Fruit fly (Drosophila melanogaster) whole organism, prepupa: ENCODE measurements around the gene ct.

Source experiments
- Blimp-1 ChIP-seq: fragments of 200-800 bp; sonication (Bioruptor generic); optimal IDR thresholded peaks from 3 replicates; lab custom pipeline; 2017; ENCODE audit warnings: missing biosample characterization, missing genetic modification characterization, mild to moderate bottlenecking, moderate library complexity, missing genetic modification reagents
- CG10631 ChIP-seq: fragments of 200-800 bp; sonication (Bioruptor generic); optimal IDR thresholded peaks from 2 replicates; lab custom pipeline; 2016; ENCODE audit warnings: missing biosample characterization, missing genetic modification characterization
- CG10669 ChIP-seq: fragments of 200-800 bp; sonication (Bioruptor generic); optimal IDR thresholded peaks from 3 replicates; lab custom pipeline; 2018; ENCODE audit warnings: missing biosample characterization, mild to moderate bottlenecking, missing genetic modification characterization, moderate library complexity
- CG11762 ChIP-seq: fragments of 200-800 bp; sonication (Bioruptor generic); optimal IDR thresholded peaks from 3 replicates; lab custom pipeline; 2016; ENCODE audit warnings: missing biosample characterization, missing genetic modification characterization; ENCODE audit not compliant: insufficient read depth
- CG11902 ChIP-seq: fragments of 200-800 bp; sonication (Bioruptor generic); optimal IDR thresholded peaks from 3 replicates; lab custom pipeline; 2016; ENCODE audit warnings: missing biosample characterization, missing genetic modification characterization
- CG15336 ChIP-seq: fragments of 200-800 bp; sonication (Bioruptor generic); IDR thresholded peaks from 2 replicates; pipeline ENCODE4 v1.3.6; 2022; ENCODE audit warnings: missing biosample characterization, missing genetic modification characterization
- CG1621 ChIP-seq: fragments of 200-800 bp; sonication (Bioruptor generic); optimal IDR thresholded peaks from 3 replicates; lab custom pipeline; 2018; ENCODE audit warnings: missing biosample characterization, mild to moderate bottlenecking, missing genetic modification characterization
- CG16779 ChIP-seq: fragments of 200-800 bp; sonication (Bioruptor generic); optimal IDR thresholded peaks from 3 replicates; lab custom pipeline; 2017; ENCODE audit warnings: missing biosample characterization, mild to moderate bottlenecking, missing genetic modification characterization
- CG31627 ChIP-seq: fragments of 200-800 bp; sonication (Bioruptor generic); optimal IDR thresholded peaks from 3 replicates; lab custom pipeline; 2016; ENCODE audit warnings: missing biosample characterization, missing genetic modification characterization
- CG32006 ChIP-seq: fragments of 200-800 bp; sonication (Bioruptor generic); optimal IDR thresholded peaks from 3 replicates; lab custom pipeline; 2017; ENCODE audit warnings: missing biosample characterization, mild to moderate bottlenecking, missing genetic modification characterization
- CG34406 ChIP-seq: fragments of 200-800 bp; sonication (Bioruptor generic); optimal IDR thresholded peaks from 3 replicates; lab custom pipeline; 2016; ENCODE audit warnings: missing biosample characterization, missing genetic modification characterization
- CG3919 ChIP-seq: fragments of 200-800 bp; sonication (Bioruptor generic); optimal IDR thresholded peaks from 3 replicates; lab custom pipeline; 2016; ENCODE audit warnings: missing biosample characterization, missing genetic modification characterization
- CG6163 ChIP-seq: fragments of 200-800 bp; sonication (Bioruptor generic); IDR thresholded peaks from 3 replicates; pipeline ENCODE4 v1.3.6; 2022; ENCODE audit warnings: missing biosample characterization, missing genetic modification characterization
- CG6276 ChIP-seq: fragments of 200-800 bp; sonication (Bioruptor generic); optimal IDR thresholded peaks from 2 replicates; lab custom pipeline; 2017; ENCODE audit warnings: missing biosample characterization, mild to moderate bottlenecking, missing genetic modification characterization
- CG6792 ChIP-seq: fragments of 200-800 bp; sonication (Bioruptor generic); optimal IDR thresholded peaks from 3 replicates; lab custom pipeline; 2016; ENCODE audit warnings: missing biosample characterization, missing genetic modification characterization
- CG6808 ChIP-seq: fragments of 200-800 bp; sonication (Bioruptor generic); optimal IDR thresholded peaks from 3 replicates; lab custom pipeline; 2017; ENCODE audit warnings: missing biosample characterization, missing genetic modification characterization, mild to moderate bottlenecking, moderate library complexity, missing genetic modification reagents
- CG6854 ChIP-seq: fragments of 200-800 bp; sonication (Bioruptor generic); optimal IDR thresholded peaks from 2 replicates; lab custom pipeline; 2017; ENCODE audit warnings: missing biosample characterization, mild to moderate bottlenecking, missing genetic modification characterization
- CG8119 ChIP-seq: fragments of 200-800 bp; sonication (Bioruptor generic); IDR thresholded peaks from 3 replicates; pipeline ENCODE4 v1.3.6; 2022; ENCODE audit warnings: missing biosample characterization, missing genetic modification characterization
- CG9139 ChIP-seq: fragments of 200-800 bp; sonication (Bioruptor generic); optimal IDR thresholded peaks from 3 replicates; lab custom pipeline; 2017; ENCODE audit warnings: missing biosample characterization, mild to moderate bottlenecking, missing genetic modification characterization
- Eip75B ChIP-seq: fragments of 200-800 bp; sonication (Bioruptor generic); optimal IDR thresholded peaks from 3 replicates; lab custom pipeline; 2016; ENCODE audit warnings: missing biosample characterization, missing genetic modification characterization
- Eip78C ChIP-seq: fragments of 200-800 bp; sonication (Bioruptor generic); peaks from one replicate; lab custom pipeline; 2016; ENCODE audit warnings: missing biosample characterization, missing genetic modification characterization
- Ets96B ChIP-seq: fragments of 200-800 bp; optimal IDR thresholded peaks from 2 replicates; lab custom pipeline; 2019; ENCODE audit warnings: missing biosample characterization, mild to moderate bottlenecking, missing genetic modification characterization, moderate library complexity
- Gug ChIP-seq: fragments of 200-800 bp; sonication (Bioruptor generic); IDR thresholded peaks from 2 replicates; pipeline ENCODE4 v1.3.6; 2022; ENCODE audit warnings: missing biosample characterization, missing genetic modification characterization
- Hr38 ChIP-seq: sonication (Bioruptor generic); optimal IDR thresholded peaks from 2 replicates; lab custom pipeline; 2016; ENCODE audit warnings: missing biosample characterization, missing genetic modification characterization
- Hr39 ChIP-seq: fragments of 200-800 bp; sonication (Bioruptor generic); optimal IDR thresholded peaks from 2 replicates; lab custom pipeline; 2016; ENCODE audit warnings: missing biosample characterization, missing genetic modification characterization
- Hr4 ChIP-seq: fragments of 200-800 bp; sonication (Bioruptor generic); optimal IDR thresholded peaks from 3 replicates; lab custom pipeline; 2016; ENCODE audit warnings: missing biosample characterization, missing genetic modification characterization
- Lpt ChIP-seq: fragments of 200-800 bp; sonication (Bioruptor generic); optimal IDR thresholded peaks from 3 replicates; lab custom pipeline; 2016; ENCODE audit warnings: missing biosample characterization, missing genetic modification characterization
- Met ChIP-seq: fragments of 200-800 bp; sonication (Bioruptor generic); optimal IDR thresholded peaks from 3 replicates; lab custom pipeline; 2016; ENCODE audit warnings: missing biosample characterization, missing genetic modification characterization
- Sox14 ChIP-seq: fragments of 200-800 bp; sonication (Bioruptor generic); optimal IDR thresholded peaks from 3 replicates; lab custom pipeline; 2016; ENCODE audit warnings: missing biosample characterization, missing genetic modification characterization
- acj6 ChIP-seq: fragments of 200-800 bp; sonication (Bioruptor generic); optimal IDR thresholded peaks from 3 replicates; lab custom pipeline; 2016; ENCODE audit warnings: missing biosample characterization, missing genetic modification characterization
- dac ChIP-seq: fragments of 200-800 bp; sonication (Bioruptor generic); optimal IDR thresholded peaks from 2 replicates; lab custom pipeline; 2017; ENCODE audit warnings: missing biosample characterization, mild to moderate bottlenecking, missing genetic modification characterization
- dsx ChIP-seq: fragments of 200-800 bp; optimal IDR thresholded peaks from 3 replicates; lab custom pipeline; 2019; ENCODE audit warnings: missing biosample characterization, mild to moderate bottlenecking, missing genetic modification characterization, moderate library complexity; ENCODE audit not compliant: poor library complexity, severe bottlenecking
- eg ChIP-seq: fragments of 200-800 bp; sonication (Bioruptor generic); IDR thresholded peaks from 3 replicates; pipeline ENCODE4 v1.3.6; 2022; ENCODE audit warnings: missing biosample characterization, missing genetic modification characterization
- esn ChIP-seq: fragments of 200-800 bp; sonication (Bioruptor generic); optimal IDR thresholded peaks from 2 replicates; lab custom pipeline; 2016; ENCODE audit warnings: missing biosample characterization, mild to moderate bottlenecking, missing genetic modification characterization, moderate library complexity
- fd85E ChIP-seq: fragments of 200-800 bp; sonication (Bioruptor generic); optimal IDR thresholded peaks from 3 replicates; lab custom pipeline; 2016; ENCODE audit warnings: missing biosample characterization, missing genetic modification characterization
- fkh ChIP-seq: fragments of 200-800 bp; sonication (Bioruptor generic); optimal IDR thresholded peaks from 3 replicates; lab custom pipeline; 2017; ENCODE audit warnings: missing biosample characterization, mild to moderate bottlenecking, missing genetic modification characterization, moderate library complexity
- pdm3 ChIP-seq: fragments of 200-800 bp; sonication (Bioruptor generic); optimal IDR thresholded peaks from 3 replicates; lab custom pipeline; 2016; ENCODE audit warnings: missing biosample characterization, missing genetic modification characterization
- ss ChIP-seq, 2 experiments: fragments of 200-800 bp; sonication (Bioruptor generic); optimal IDR thresholded peaks; 2 replicates in 1 of 2; 3 replicates in 1 of 2; lab custom pipeline; 2017 to 2018; ENCODE audit warnings: mild to moderate bottlenecking in 2 of 2, missing biosample characterization in 2 of 2, missing genetic modification characterization in 2 of 2, moderate library complexity in 1 of 2
- svp ChIP-seq: fragments of 200-800 bp; sonication (Bioruptor generic); peaks from one replicate; lab custom pipeline; 2016; ENCODE audit warnings: missing biosample characterization, missing genetic modification characterization
- topi ChIP-seq: fragments of 200-800 bp; sonication (Bioruptor generic); optimal IDR thresholded peaks from 3 replicates; lab custom pipeline; 2016; ENCODE audit warnings: missing biosample characterization, missing genetic modification characterization
- vri ChIP-seq: fragments of 200-800 bp; sonication (Bioruptor generic); optimal IDR thresholded peaks from 3 replicates; lab custom pipeline; 2016; ENCODE audit warnings: missing biosample characterization, mild to moderate bottlenecking, missing genetic modification characterization

The ct gene

dm6 chrX:7701282-7702078 lies 93.3 kb downstream of the ct start (continued):
- no peak for TF ChIP-seq vri (GFP tag; lab: Kevin White, UChicago)
- TF ChIP-seq Hr39 (GFP tag; lab: Kevin White, UChicago): no peak
- TF ChIP-seq CG34406 (GFP tag; lab: Kevin White, UChicago): no peak
- no peak for TF ChIP-seq CG6792 (GFP tag; lab: Kevin White, UChicago)
- no peak for TF ChIP-seq topi
- no peak for TF ChIP-seq CG10631
- TF ChIP-seq CG6854 (GFP tag; lab: Kevin White, UChicago): no peak
- TF ChIP-seq Gug (GFP tag; lab: Robert Waterston, UW): no peak
- TF ChIP-seq fd85E (GFP tag; lab: Kevin White, UChicago): no peak
- peak; percentile 72 for TF ChIP-seq CG6276 (GFP tag; lab: Kevin White, UChicago)
- no peak for TF ChIP-seq CG10669 (GFP tag; lab: Kevin White, UChicago)
- no peak for TF ChIP-seq acj6 (GFP tag; lab: Kevin White, UChicago)
- no peak for TF ChIP-seq CG11902 (GFP tag; lab: Kevin White, UChicago)
- TF ChIP-seq CG3919 (GFP tag; lab: Kevin White, UChicago): no peak
- no peak for TF ChIP-seq CG16779 (tag; lab: Kevin White, UChicago)

dm6 chrX:7702160-7702907 lies 94.1 kb downstream of the ct start:
- TF ChIP-seq pdm3 (GFP tag; lab: Kevin White, UChicago) (no peak), Eip75B (no peak), dac (GFP tag; lab: Kevin White, UChicago) (no peak), eg (GFP tag; lab: Robert Waterston, UW) (peak; percentile 49; the same call in 1 of the 3 replicates), CG6808 (GFP tag; lab: Kevin White, UChicago) (peak; percentile 2), CG6163 (peak; percentile 63; the same call in 2 of the 3 replicates), CG15336 (peak; percentile 55; the same call in 1 of the 2 replicates), Hr38 (GFP tag; lab: Kevin White, UChicago) (no peak), CG9139 (GFP tag; lab: Kevin White, UChicago) (peak; percentile 13), fkh (GFP tag; lab: Kevin White, UChicago) (no peak), vri (GFP tag; lab: Kevin White, UChicago) (peak; percentile 25), CG6276 (GFP tag; lab: Kevin White, UChicago) (peak; percentile 23), Lpt (GFP tag; lab: Kevin White, UChicago) (peak; percentile 32), CG8119 (GFP tag; lab: Robert Waterston, UW) (peak; percentile 15; the same call in 1 of the 3 replicates), CG32006 (GFP tag; lab: Kevin White, UChicago) (no peak)

dm6 chrX:7703001-7703864 lies 95.0 kb downstream of the ct start:
- TF ChIP-seq eg (GFP tag; lab: Robert Waterston, UW) (peak; percentile 88), esn (peak; percentile 45), CG6163 (peak; percentile 86), CG6808 (GFP tag; lab: Kevin White, UChicago) (peak; percentile 26), CG10631 (peak; percentile 39), CG8119 (GFP tag; lab: Robert Waterston, UW) (peak; percentile 75), CG3919 (GFP tag; lab: Kevin White, UChicago) (peak; percentile 38), ss (GFP tag; optimal IDR thresholded peaks at IDR 0.05; lab: Kevin White, UChicago) (peak; percentile 75 to 88), acj6 (GFP tag; lab: Kevin White, UChicago) (peak; percentile 23), svp (peak; percentile 98), Sox14 (GFP tag; lab: Kevin White, UChicago) (peak; percentile 67), Met (GFP tag; lab: Kevin White, UChicago) (peak; percentile 85), dsx (GFP tag; lab: Kevin White, UChicago) (peak; percentile 85), CG31627 (GFP tag; lab: Kevin White, UChicago) (peak; percentile 14), Eip78C (GFP tag; lab: Kevin White, UChicago) (peak; percentile 98), Eip75B (peak; percentile 96), CG6276 (GFP tag; lab: Kevin White, UChicago) (peak; percentile 64), CG11762 (GFP tag; lab: Kevin White, UChicago) (peak; percentile 15), Ets96B (tag; lab: Kevin White, UChicago) (peak; percentile 24), Blimp-1 (GFP tag; lab: Kevin White, UChicago) (peak; percentile 38), Hr4 (GFP tag; lab: Kevin White, UChicago) (peak; percentile 94), CG1621 (peak; percentile 43), Lpt (GFP tag; lab: Kevin White, UChicago) (peak; percentile 46)
